Fruit fly (Drosophila melanogaster) Kc167 (cell line): ENCODE measurements around the gene CG32301.

Experiments used
- Sin3A ChIP-seq: fragments of >200 bp; optimal IDR thresholded peaks from 2 replicates; lab custom pipeline; 2018; ENCODE audit warnings: missing external identifiers
- h ChIP-seq: fragments of >200 bp; optimal IDR thresholded peaks from 3 replicates; lab custom pipeline; 2018; ENCODE audit warnings: missing external identifiers
- insv ChIP-seq: fragments of >200 bp; optimal IDR thresholded peaks from 3 replicates; lab custom pipeline; 2018; ENCODE audit warnings: missing external identifiers
- psq ChIP-seq: fragments of >200 bp; optimal IDR thresholded peaks from 2 replicates; lab custom pipeline; 2017; ENCODE audit warnings: missing external identifiers
- ttk ChIP-seq: sonication (Bioruptor generic); optimal IDR thresholded peaks from 2 replicates; lab custom pipeline; 2017; ENCODE audit warnings: missing external identifiers

- no peak for TF ChIP-seq h (lab: Kevin White, UChicago)
- TF ChIP-seq ttk (lab: Kevin White, UChicago) = no peak
- no peak for TF ChIP-seq insv
- TF ChIP-seq Sin3A (lab: Kevin White, UChicago) = no peak
- TF ChIP-seq psq = no peak
Observed at dm6 chr3L:2282506-2282905, 38.2 kb downstream of the CG32301 start, which contains the start of gene MsR2.
